Worm (Caenorhabditis elegans) whole organism, L4 larva: Measurements from ENCODE around the gene crld-1.
A peak's percentile ranks its signal among the peaks of the same experiment; 100 is the strongest.

Source experiments
- D1046.2 ChIP-seq: fragments of 200-800 bp; sonication (Bioruptor generic); IDR thresholded peaks from 2 replicates; pipeline ENCODE4 v1.3.6; 2022; ENCODE audit warnings: missing genetic modification characterization, missing compliant biosample characterization
- F26F4.8 ChIP-seq: fragments of 200-800 bp; sonication (Bioruptor generic); conservative IDR thresholded peaks from 2 replicates; pipeline ENCODE4 v1.3.6; 2022; ENCODE audit warnings: missing genetic modification characterization, missing compliant biosample characterization
- F37D6.2 ChIP-seq: sonication (generic microtip); optimal IDR thresholded peaks from 2 replicates; lab custom pipeline; 2016; ENCODE audit warnings: mild to moderate bottlenecking, missing genetic modification characterization, missing compliant biosample characterization
- F49E8.2 ChIP-seq: sonication (generic microtip); optimal IDR thresholded peaks from 2 replicates; lab custom pipeline; 2016; ENCODE audit warnings: missing compliant biosample characterization, mild to moderate bottlenecking, missing genetic modification characterization, borderline replicate concordance
- T26A8.4 ChIP-seq: fragments of 200-800 bp; sonication (Bioruptor generic); IDR thresholded peaks from 2 replicates; pipeline ENCODE4 v1.3.6; 2022; ENCODE audit warnings: missing genetic modification characterization, missing compliant biosample characterization
- Y105C5A.15 ChIP-seq: fragments of 200-800 bp; sonication (Bioruptor generic); IDR thresholded peaks from 2 replicates; pipeline ENCODE4 v1.3.6; 2022; ENCODE audit warnings: missing genetic modification characterization, missing compliant biosample characterization
- Y5F2A.4 ChIP-seq: fragments of 200-800 bp; sonication (Bioruptor generic); optimal IDR thresholded peaks from 2 replicates; lab custom pipeline; 2018; ENCODE audit warnings: mild to moderate bottlenecking, missing genetic modification characterization, missing compliant biosample characterization
- ZK337.2 ChIP-seq: fragments of 200-800 bp; sonication (Bioruptor generic); IDR thresholded peaks from 2 replicates; pipeline ENCODE4 v1.3.6; 2022; ENCODE audit warnings: missing genetic modification reagents, missing genetic modification characterization, missing compliant biosample characterization
- aha-1 ChIP-seq: fragments of 150-350 bp; peaks from one replicate; lab custom pipeline; 2014; ENCODE audit warnings: missing biosample characterization, missing genetic modification characterization
- ceh-20 ChIP-seq: fragments of 200-800 bp; sonication (Bioruptor generic); IDR thresholded peaks from 2 replicates; pipeline ENCODE4 v1.3.6; 2022; ENCODE audit warnings: missing genetic modification reagents, missing genetic modification characterization, missing compliant biosample characterization
- ceh-44 ChIP-seq: fragments of 200-800 bp; sonication (Bioruptor generic); IDR thresholded peaks from 2 replicates; pipeline ENCODE4 v1.3.6; 2022; ENCODE audit warnings: missing genetic modification reagents, missing genetic modification characterization, missing compliant biosample characterization
- ces-1 ChIP-seq: fragments of 150-350 bp; sonication (generic microtip); optimal IDR thresholded peaks from 4 replicates; lab custom pipeline; 2014; ENCODE audit warnings: missing biosample characterization, missing genetic modification reagents, missing genetic modification characterization
- daf-16 ChIP-seq, 3 experiments: sonication (generic microtip); optimal IDR thresholded peaks; 2 replicates each; lab custom pipeline; 2016 to 2017; ENCODE audit warnings: missing genetic modification characterization in 3 of 3, missing genetic modification reagents in 3 of 3, mild to moderate bottlenecking in 2 of 3, missing compliant biosample characterization in 2 of 3, missing biosample characterization in 1 of 3, moderate library complexity in 1 of 3
- dpl-1 ChIP-seq: fragments of 150-350 bp; optimal IDR thresholded peaks from 2 replicates; lab custom pipeline; 2014; ENCODE audit warnings: missing biosample characterization, missing genetic modification reagents, missing genetic modification characterization
- duxl-1 ChIP-seq: sonication (generic microtip); optimal IDR thresholded peaks from 2 replicates; lab custom pipeline; 2016; ENCODE audit warnings: mild to moderate bottlenecking, missing genetic modification characterization, moderate library complexity, missing compliant biosample characterization; ENCODE audit not compliant: poor library complexity
- dve-1 ChIP-seq: sonication (generic microtip); optimal IDR thresholded peaks from 2 replicates; lab custom pipeline; 2017; ENCODE audit warnings: antibody characterized with exemption, mild to moderate bottlenecking, missing genetic modification characterization, missing compliant biosample characterization; ENCODE audit not compliant: insufficient read depth
- gei-8 ChIP-seq: fragments of 200-800 bp; sonication (Bioruptor generic); optimal IDR thresholded peaks from 2 replicates; lab custom pipeline; 2018; ENCODE audit warnings: mild to moderate bottlenecking, missing genetic modification characterization, missing compliant biosample characterization
- lin-29 ChIP-seq: fragments of 200-800 bp; sonication (Bioruptor generic); IDR thresholded peaks from 2 replicates; pipeline ENCODE4 v1.3.6; 2022; ENCODE audit warnings: missing genetic modification reagents, missing genetic modification characterization, missing compliant biosample characterization
- lin-39 ChIP-seq: fragments of 150-350 bp; optimal IDR thresholded peaks from 2 replicates; lab custom pipeline; 2014; ENCODE audit warnings: missing biosample characterization, missing genetic modification reagents, missing genetic modification characterization
- madf-5 ChIP-seq, 2 experiments: fragments of 200-800 bp; sonication (Bioruptor generic); IDR thresholded peaks; 2 replicates each; pipeline ENCODE4 v1.3.6; 2022; ENCODE audit warnings: missing compliant biosample characterization in 2 of 2, missing genetic modification characterization in 2 of 2
- mdt-29 ChIP-seq: fragments of 200-800 bp; sonication (Bioruptor generic); IDR thresholded peaks from 2 replicates; pipeline ENCODE4 v1.3.6; 2022; ENCODE audit warnings: missing genetic modification reagents, missing genetic modification characterization, missing compliant biosample characterization
- mep-1 ChIP-seq: fragments of 150-350 bp; sonication (generic microtip); optimal IDR thresholded peaks from 3 replicates; lab custom pipeline; 2014; ENCODE audit warnings: missing biosample characterization, missing genetic modification characterization
- mes-2 ChIP-seq: sonication (generic microtip); optimal IDR thresholded peaks from 2 replicates; lab custom pipeline; 2016; ENCODE audit warnings: missing genotype, mild to moderate bottlenecking, missing genetic modification characterization, missing compliant biosample characterization; ENCODE audit not compliant: poor library complexity, severe bottlenecking
- nhr-10 ChIP-seq: fragments of 150-350 bp; optimal IDR thresholded peaks from 2 replicates; lab custom pipeline; 2014; ENCODE audit warnings: missing biosample characterization, missing genetic modification characterization
- nhr-102 ChIP-seq: sonication (generic microtip); optimal IDR thresholded peaks from 2 replicates; lab custom pipeline; 2016; ENCODE audit warnings: mild to moderate bottlenecking, missing genetic modification characterization, moderate library complexity, missing compliant biosample characterization
- nhr-111 ChIP-seq: fragments of 200-800 bp; sonication (Bioruptor generic); optimal IDR thresholded peaks from 2 replicates; lab custom pipeline; 2018; ENCODE audit warnings: mild to moderate bottlenecking, missing genetic modification characterization, missing compliant biosample characterization
- nhr-6 ChIP-seq: fragments of 150-350 bp; optimal IDR thresholded peaks from 2 replicates; lab custom pipeline; 2014; ENCODE audit warnings: missing biosample characterization, missing genetic modification characterization
- pha-4 ChIP-seq, 2 experiments: fragments of 150-350 bp in 1 of 2; fragments of 200-800 bp in 1 of 2; sonication (Bioruptor generic) in 1 of 2; IDR thresholded peaks in 1 of 2; optimal IDR thresholded peaks in 1 of 2; 2 replicates each; pipeline versions ENCODE4 v1.3.6 to Lab custom; 2014 to 2022; ENCODE audit warnings: missing genetic modification characterization in 2 of 2, missing genetic modification reagents in 2 of 2, missing biosample characterization in 1 of 2, missing compliant biosample characterization in 1 of 2
- php-3 ChIP-seq: fragments of 200-800 bp; sonication (Bioruptor generic); IDR thresholded peaks from 2 replicates; pipeline ENCODE4 v1.3.6; 2022; ENCODE audit warnings: missing genetic modification reagents, missing genetic modification characterization, missing compliant biosample characterization
- rbr-2 ChIP-seq: sonication (generic microtip); optimal IDR thresholded peaks from 2 replicates; lab custom pipeline; 2016; ENCODE audit warnings: missing genotype, missing genetic modification characterization, missing compliant biosample characterization
- sdz-12 ChIP-seq: fragments of 200-800 bp; sonication (Bioruptor generic); optimal IDR thresholded peaks from 2 replicates; lab custom pipeline; 2018; ENCODE audit warnings: mild to moderate bottlenecking, missing genetic modification characterization, missing compliant biosample characterization
- set-16 ChIP-seq: fragments of 200-800 bp; sonication (Bioruptor generic); IDR thresholded peaks from 2 replicates; pipeline ENCODE4 v1.3.6; 2022; ENCODE audit warnings: missing genetic modification reagents, missing genetic modification characterization, missing compliant biosample characterization
- snpc-1.2 ChIP-seq: fragments of 200-800 bp; sonication (Bioruptor generic); IDR thresholded peaks from 2 replicates; pipeline ENCODE4 v1.3.6; 2022; ENCODE audit warnings: missing genetic modification reagents, missing genetic modification characterization, missing compliant biosample characterization
- spr-1 ChIP-seq: sonication (generic microtip); optimal IDR thresholded peaks from 2 replicates; lab custom pipeline; 2016; ENCODE audit warnings: mild to moderate bottlenecking, missing genetic modification characterization, missing compliant biosample characterization
- unc-130 ChIP-seq: sonication (generic microtip); optimal IDR thresholded peaks from 2 replicates; lab custom pipeline; 2016; ENCODE audit warnings: missing genetic modification reagents, missing genetic modification characterization, missing compliant biosample characterization
- unc-39 ChIP-seq: sonication (generic microtip); optimal IDR thresholded peaks from 2 replicates; lab custom pipeline; 2017; ENCODE audit warnings: missing biosample characterization, missing genetic modification characterization
- unc-62 ChIP-seq, 3 experiments: fragments of 150-350 bp in 1 of 3; sonication (generic microtip); optimal IDR thresholded peaks in 2 of 3; peaks in 1 of 3; 1 replicate in 1 of 3; 2 replicates in 2 of 3; lab custom pipeline; 2014 to 2017; ENCODE audit warnings: missing biosample characterization in 3 of 3, missing genetic modification characterization in 3 of 3, missing genetic modification reagents in 3 of 3, missing genotype in 1 of 3
- vab-7 ChIP-seq: fragments of 200-800 bp; sonication (Bioruptor generic); IDR thresholded peaks from 2 replicates; pipeline ENCODE4 v1.3.6; 2022; ENCODE audit warnings: missing genetic modification reagents, missing genetic modification characterization, missing compliant biosample characterization
- zag-1 ChIP-seq: fragments of 150-350 bp; optimal IDR thresholded peaks from 2 replicates; lab custom pipeline; 2014; ENCODE audit warnings: missing biosample characterization, missing genetic modification characterization
- zfp-3 ChIP-seq: fragments of 200-800 bp; sonication (Bioruptor generic); conservative IDR thresholded peaks from 2 replicates; pipeline ENCODE4 v1.3.6; 2022; ENCODE audit warnings: missing genetic modification reagents, missing genetic modification characterization, missing compliant biosample characterization
- zip-2 ChIP-seq: fragments of 150-350 bp; optimal IDR thresholded peaks from 2 replicates; lab custom pipeline; 2014; ENCODE audit warnings: missing biosample characterization, missing genetic modification characterization
- ztf-7 ChIP-seq: fragments of 150-350 bp; optimal IDR thresholded peaks from 2 replicates; lab custom pipeline; 2014; ENCODE audit warnings: missing biosample characterization, missing genetic modification characterization

The crld-1 gene

DNA sequence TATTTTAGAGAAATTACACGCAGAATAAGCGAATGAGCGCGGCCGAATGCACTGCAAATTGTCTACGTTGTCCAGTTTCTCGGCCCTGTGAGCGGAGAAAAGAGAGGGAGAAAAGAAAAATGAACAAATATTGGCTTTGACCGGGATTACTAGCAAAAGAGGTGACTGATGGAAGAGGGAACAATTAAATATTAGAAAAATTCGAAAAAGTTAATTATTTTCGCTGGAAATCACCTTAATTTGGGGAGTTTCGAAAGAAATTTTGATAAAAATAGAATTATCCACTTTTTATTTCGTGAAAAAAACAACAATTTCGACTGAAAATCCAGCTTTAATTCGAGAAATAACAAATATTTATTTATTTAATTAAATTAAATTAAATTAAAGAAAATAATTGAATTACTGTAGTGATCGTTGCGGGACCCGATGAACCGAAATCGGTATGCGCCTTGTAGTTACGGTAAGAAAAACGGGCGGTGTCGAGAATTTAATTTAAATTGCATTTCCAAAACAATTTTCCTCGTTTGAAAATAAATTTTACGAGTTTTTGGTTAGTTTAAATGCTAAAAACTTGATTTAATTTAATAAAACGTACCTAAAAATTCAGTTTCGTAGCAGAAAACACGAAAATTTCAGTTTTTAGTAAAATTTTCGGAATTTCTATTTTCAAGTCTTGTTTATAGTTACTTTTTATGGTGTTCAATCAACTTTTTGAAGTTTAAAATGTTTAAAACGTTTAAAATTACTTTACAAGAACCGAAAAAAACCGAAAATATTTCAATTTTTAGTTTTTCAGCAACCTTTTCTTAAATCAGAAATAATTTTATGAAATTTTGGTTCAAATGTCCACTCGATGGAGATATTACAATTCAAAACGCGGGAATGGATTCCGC is at the start of gene crld-1, which contains the start of gene msh-5:
Gene crld-1 (minus strand): TSS at position 51 of the 893 bp plus-strand sequence.
Gene msh-5 (plus strand): TSS at position 843 of the 893 bp plus-strand sequence.
- TF ChIP-seq mes-2 (tag; lab: Kevin White, UChicago): peak; percentile 3
- TF ChIP-seq snpc-1.2 (GFP tag; lab: Robert Waterston, UW): 0 out of 2 replicates have a peak, but pooled peaks have one; percentile 50
- no peak for TF ChIP-seq rbr-2 (tag; lab: Kevin White, UChicago)
- TF ChIP-seq madf-5 (GFP tag; IDR thresholded peaks at IDR 0.05; lab: Robert Waterston, UW): no peak
- no peak for TF ChIP-seq set-16
- TF ChIP-seq spr-1: no peak
- TF ChIP-seq lin-29: no peak
- no peak for TF ChIP-seq F49E8.2 (tag; lab: Kevin White, UChicago)
- TF ChIP-seq nhr-10: no peak
- no peak for TF ChIP-seq unc-62 (GFP tag; optimal IDR thresholded peaks at IDR 0.05 in 1 of 2; lab: Kevin White, UChicago)
- no peak for TF ChIP-seq unc-62 (tag; optimal IDR thresholded peaks at IDR 0.05; lab: Kevin White, UChicago)
- TF ChIP-seq nhr-6: no peak
- no peak for TF ChIP-seq pha-4 (GFP tag; IDR thresholded peaks at IDR 0.05; lab: Robert Waterston, UW)
- TF ChIP-seq pha-4 (tag; optimal IDR thresholded peaks at IDR 0.05; lab: Kevin White, UChicago): no peak
- no peak for TF ChIP-seq ceh-44 (GFP tag; lab: Robert Waterston, UW)
- TF ChIP-seq zag-1: no peak
- no peak for TF ChIP-seq unc-130 (GFP tag; lab: Kevin White, UChicago)
- TF ChIP-seq F37D6.2 (tag; lab: Kevin White, UChicago): no peak
- TF ChIP-seq, all 104 proteins: peak for 2

DNA sequence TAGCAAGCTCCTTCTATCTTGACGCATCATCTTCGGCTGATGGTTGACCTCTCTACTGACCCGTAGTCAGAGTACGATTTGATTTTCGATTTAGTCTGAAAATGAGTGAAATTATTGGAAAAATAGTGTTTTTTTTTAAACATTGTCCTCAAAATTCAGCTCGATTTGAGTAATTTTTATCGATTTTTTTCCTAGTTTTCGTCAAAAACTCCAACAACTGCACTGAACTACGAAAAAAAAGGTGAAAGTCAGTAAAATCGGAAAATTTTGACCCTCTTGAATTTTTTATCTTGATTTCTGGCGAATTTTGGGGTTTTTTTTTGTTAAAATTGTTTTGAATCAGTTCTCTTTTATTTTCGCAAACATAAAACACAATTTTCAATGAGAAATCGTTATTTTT is 49.8 kb upstream of the crld-1 start, which contains the start of gene ced-3:
Gene ced-3 (minus strand): TSS at position 101 of the 400 bp plus-strand sequence.
- TF ChIP-seq mep-1 (tag; lab: Kevin White, UChicago): no peak
- no peak for TF ChIP-seq D1046.2
- no peak for TF ChIP-seq Y105C5A.15 (GFP tag; lab: Robert Waterston, UW)
- TF ChIP-seq nhr-111: no peak
- no peak for TF ChIP-seq Y5F2A.4 (GFP tag; lab: Kevin White, UChicago)

- no peak for TF ChIP-seq Y105C5A.15 (GFP tag; lab: Robert Waterston, UW)
- TF ChIP-seq zfp-3 (GFP tag; lab: Robert Waterston, UW): no peak
- peak; percentile 49 for TF ChIP-seq aha-1 (tag; lab: Kevin White, UChicago)
- no peak for TF ChIP-seq lin-39 (tag; lab: Kevin White, UChicago)
- TF ChIP-seq nhr-102 (tag; lab: Kevin White, UChicago): no peak
Observed at ce11 chrIV:13197282-13197681, 43.0 kb upstream of the crld-1 start, which contains the start of gene C48D1.1. Gene C48D1.1 (minus strand): TSS chrIV:13197382.

DNA sequence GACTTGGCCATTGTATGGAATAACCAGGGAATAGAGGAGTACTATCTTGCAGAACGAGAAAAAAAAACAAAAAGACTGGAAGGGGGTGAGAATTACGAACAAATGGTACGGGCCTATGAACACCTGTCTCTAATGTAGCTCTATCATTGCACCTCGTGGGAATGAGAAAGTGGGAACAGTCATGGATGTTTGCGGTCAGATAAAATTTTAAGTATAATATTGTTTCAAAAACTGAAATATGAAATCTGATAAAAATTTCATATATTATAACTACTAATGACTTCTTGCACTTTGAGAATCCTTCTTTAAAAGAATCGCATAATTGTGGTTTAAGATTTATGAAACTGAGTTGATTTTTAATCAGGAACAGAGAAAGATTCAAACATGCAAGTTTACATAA is 39.0 kb upstream of the crld-1 start, which contains the start of gene F58D2.5:
Gene F58D2.5 (minus strand): TSS at position 101 of the 400 bp plus-strand sequence.
- TF ChIP-seq ceh-20 (GFP tag; lab: Robert Waterston, UW) (no peak), duxl-1 (no peak), rbr-2 (tag; lab: Kevin White, UChicago) (no peak), sdz-12 (no peak), mep-1 (tag; lab: Kevin White, UChicago) (no peak), zip-2 (tag; lab: Kevin White, UChicago) (no peak), dve-1 (tag; lab: Kevin White, UChicago) (no peak), gei-8 (GFP tag; lab: Kevin White, UChicago) (no peak), mdt-29 (GFP tag; lab: Robert Waterston, UW) (no peak), unc-39 (no peak), vab-7 (GFP tag; lab: Robert Waterston, UW) (no peak), ZK337.2 (no peak), daf-16 (GFP tag; optimal IDR thresholded peaks at IDR 0.05; lab: Kevin White, UChicago) (no peak), daf-16 (tag; optimal IDR thresholded peaks at IDR 0.05; lab: Kevin White, UChicago) (no peak), ztf-7 (no peak), dpl-1 (GFP tag; lab: Kevin White, UChicago) (no peak), php-3 (no peak), Y105C5A.15 (GFP tag; lab: Robert Waterston, UW) (no peak), ces-1 (GFP tag; lab: Kevin White, UChicago) (no peak), T26A8.4 (GFP tag; lab: Robert Waterston, UW) (no peak), F26F4.8 (GFP tag; lab: Robert Waterston, UW) (no peak)
